Fruit fly (Drosophila melanogaster): ENCODE results near the gene Arl1.

Gene Arl1

dm6 chr3L:16011319-16012210 lies 28.6 kb downstream of the Arl1 start, which contains the start of gene mib1 (continued):
- TF ChIP-seq maf-S (GFP tag; optimal IDR thresholded peaks at IDR 0.05) (no peak), CG1233 (GFP tag; optimal IDR thresholded peaks at IDR 0.05) (no peak), pan (optimal IDR thresholded peaks at IDR 0.05) (no peak), pan (GFP tag; optimal IDR thresholded peaks at IDR 0.05 in 1 of 2, IDR thresholded peaks at IDR 0.05 in 1 of 2) (peak in 1 of 2 experiments; percentile 35), CG8281 (tag; optimal IDR thresholded peaks at IDR 0.05) (no peak), NC2β (GFP tag; optimal IDR thresholded peaks at IDR 0.05) (no peak), Dip2 (GFP tag; IDR thresholded peaks at IDR 0.05) (no peak), CG10267 (tag; optimal IDR thresholded peaks at IDR 0.05) (peak; percentile 79), CG17186 (GFP tag; optimal IDR thresholded peaks at IDR 0.05) (peak; percentile 91), CG4707 (GFP tag; optimal IDR thresholded peaks at IDR 0.05) (peak; percentile 99), Gug (GFP tag; IDR thresholded peaks at IDR 0.05) (peak; percentile 35; the same call in 2 of the 4 replicates), Xbp1 (GFP tag; optimal IDR thresholded peaks at IDR 0.05) (peak; percentile 21), CG3838 (GFP tag; optimal IDR thresholded peaks at IDR 0.05) (no peak), CG14014 (GFP tag; IDR thresholded peaks at IDR 0.05) (0 out of 2 replicates have a peak, but pooled peaks have one; percentile 24), caup (GFP tag; optimal IDR thresholded peaks at IDR 0.05; ENCODE audit: severe bottlenecking) (peak; percentile 33), HLHmδ (GFP tag; optimal IDR thresholded peaks at IDR 0.05) (peak; percentile 81), Bteb2 (GFP tag; optimal IDR thresholded peaks at IDR 0.05) (no peak), al (GFP tag; IDR thresholded peaks at IDR 0.05) (0 out of 2 replicates have a peak, but pooled peaks have one; percentile 13), zfh1 (GFP tag; IDR thresholded peaks at IDR 0.05) (peak; percentile 35; the same call in 2 of the 3 replicates), CG34224 (GFP tag; IDR thresholded peaks at IDR 0.05; ENCODE audit: partially characterized antibody) (peak; percentile 92), tll (GFP tag; optimal IDR thresholded peaks at IDR 0.05) (peak in 1 of 2 experiments; percentile 42), NFAT (GFP tag; IDR thresholded peaks at IDR 0.05) (peak; percentile 75), CG7928 (GFP tag; optimal IDR thresholded peaks at IDR 0.05) (no peak), CG9797 (GFP tag; optimal IDR thresholded peaks at IDR 0.05) (peak; percentile 99), Hey (tag; optimal IDR thresholded peaks at IDR 0.05) (no peak), CG9609 (GFP tag; optimal IDR thresholded peaks at IDR 0.05) (peak; percentile 40), CG7963 (GFP tag; IDR thresholded peaks at IDR 0.05; ENCODE audit: partially characterized antibody) (peak; percentile 80), Nf-YA (GFP tag; IDR thresholded peaks at IDR 0.05) (no peak; the same call in 1 of the 2 replicates), CG33213 (GFP tag; optimal IDR thresholded peaks at IDR 0.05) (peak; percentile 86), sisA (GFP tag; IDR thresholded peaks at IDR 0.05) (no peak), tgo (GFP tag; IDR thresholded peaks at IDR 0.05) (no peak), salm (tag; optimal IDR thresholded peaks at IDR 0.05) (no peak), jing (GFP tag; optimal IDR thresholded peaks at IDR 0.05) (no peak), dmrt99B (tag; optimal IDR thresholded peaks at IDR 0.05) (peak; percentile 37), CG7372 (GFP tag; IDR thresholded peaks at IDR 0.05) (no peak), CG9932 (GFP tag; IDR thresholded peaks at IDR 0.05) (peak; percentile 51; the same call in 1 of the 2 replicates), Poxn (GFP tag; IDR thresholded peaks at IDR 0.05) (no peak), CG16863 (GFP tag; optimal IDR thresholded peaks at IDR 0.05) (no peak), B-H2 (GFP tag; optimal IDR thresholded peaks at IDR 0.05) (peak; percentile 58), stwl (tag; optimal IDR thresholded peaks at IDR 0.05) (peak; percentile 99), CG6654 (GFP tag; optimal IDR thresholded peaks at IDR 0.05) (no peak), phol (tag; optimal IDR thresholded peaks at IDR 0.05) (peak; percentile 62)
